Worm (Caenorhabditis elegans) whole organism, L3 larva: ENCODE measurements around the gene ZK856.14.

ENCODE experiments used
- ZK546.5 ChIP-seq: sonication (generic microtip); optimal IDR thresholded peaks from 2 replicates; lab custom pipeline; 2017; ENCODE audit warnings: missing biosample characterization, missing genetic modification characterization
- aly-2 ChIP-seq: fragments of 150-350 bp; optimal IDR thresholded peaks from 2 replicates; lab custom pipeline; 2014; ENCODE audit warnings: missing biosample characterization, missing genetic modification characterization
- ama-1 ChIP-seq: fragments of 150-350 bp; optimal IDR thresholded peaks from 2 replicates; lab custom pipeline; 2018
- ceh-28 ChIP-seq: fragments of 150-350 bp; optimal IDR thresholded peaks from 2 replicates; lab custom pipeline; 2014; ENCODE audit warnings: missing biosample characterization, missing genetic modification reagents, missing genetic modification characterization
- ceh-82 ChIP-seq: fragments of 150-350 bp; optimal IDR thresholded peaks from 2 replicates; lab custom pipeline; 2014; ENCODE audit warnings: missing biosample characterization, missing genetic modification characterization
- daf-12 ChIP-seq: fragments of 150-350 bp; optimal IDR thresholded peaks from 2 replicates; lab custom pipeline; 2014; ENCODE audit warnings: missing biosample characterization, missing genetic modification reagents, missing genetic modification characterization
- egl-27 ChIP-seq: sonication (generic microtip); optimal IDR thresholded peaks from 4 replicates; lab custom pipeline; 2017; ENCODE audit warnings: missing biosample characterization, missing genetic modification reagents, missing genetic modification characterization
- elt-2 ChIP-seq: sonication (generic microtip); optimal IDR thresholded peaks from 2 replicates; lab custom pipeline; 2016; ENCODE audit warnings: missing genetic modification reagents, mild to moderate bottlenecking, missing genetic modification characterization, missing compliant biosample characterization
- eor-1 ChIP-seq, 2 experiments: fragments of 150-350 bp; optimal IDR thresholded peaks; 2 replicates each; lab custom pipeline; 2014 to 2018; ENCODE audit warnings: missing biosample characterization in 2 of 2, missing genetic modification characterization in 2 of 2
- fkh-10 ChIP-seq: sonication (generic microtip); optimal IDR thresholded peaks from 2 replicates; lab custom pipeline; 2017; ENCODE audit warnings: missing biosample characterization, missing genetic modification reagents, missing genetic modification characterization
- fkh-2 ChIP-seq: fragments of 150-350 bp; optimal IDR thresholded peaks from 2 replicates; lab custom pipeline; 2014; ENCODE audit warnings: missing biosample characterization, missing genetic modification reagents, missing genetic modification characterization
- fos-1 ChIP-seq: fragments of 150-350 bp; optimal IDR thresholded peaks from 2 replicates; lab custom pipeline; 2014; ENCODE audit warnings: missing biosample characterization, missing genetic modification characterization
- hmg-11 ChIP-seq: sonication (generic microtip); optimal IDR thresholded peaks from 2 replicates; lab custom pipeline; 2016; ENCODE audit warnings: missing genetic modification characterization, missing compliant biosample characterization
- jun-1 ChIP-seq: fragments of 150-350 bp; optimal IDR thresholded peaks from 2 replicates; lab custom pipeline; 2014; ENCODE audit warnings: missing biosample characterization, missing genetic modification reagents, missing genetic modification characterization
- lin-15B ChIP-seq: fragments of 150-350 bp; optimal IDR thresholded peaks from 2 replicates; lab custom pipeline; 2014; ENCODE audit warnings: missing biosample characterization, missing genetic modification characterization
- lin-39 ChIP-seq: fragments of 150-350 bp; optimal IDR thresholded peaks from 2 replicates; lab custom pipeline; 2018; ENCODE audit warnings: missing biosample characterization, missing genetic modification reagents, missing genetic modification characterization
- lsy-12 ChIP-seq: sonication (generic microtip); optimal IDR thresholded peaks from 2 replicates; lab custom pipeline; 2016; ENCODE audit warnings: mild to moderate bottlenecking, missing genetic modification characterization, missing compliant biosample characterization
- mdl-1 ChIP-seq: fragments of 150-350 bp; optimal IDR thresholded peaks from 2 replicates; lab custom pipeline; 2014; ENCODE audit warnings: missing biosample characterization, missing genetic modification characterization
- nfya-1 ChIP-seq: sonication (generic microtip); optimal IDR thresholded peaks from 2 replicates; lab custom pipeline; 2017; ENCODE audit warnings: missing genetic modification characterization, mild to moderate bottlenecking, missing compliant biosample characterization, antibody characterized with exemption, moderate library complexity; ENCODE audit not compliant: insufficient read depth
- nhr-12 ChIP-seq: fragments of 150-350 bp; optimal IDR thresholded peaks from 2 replicates; lab custom pipeline; 2014; ENCODE audit warnings: missing biosample characterization, missing genetic modification characterization
- nhr-23 ChIP-seq: fragments of 150-350 bp; optimal IDR thresholded peaks from 2 replicates; lab custom pipeline; 2014; ENCODE audit warnings: missing biosample characterization, missing genetic modification reagents, missing genetic modification characterization
- nhr-237 ChIP-seq: fragments of 150-350 bp; optimal IDR thresholded peaks from 2 replicates; lab custom pipeline; 2014; ENCODE audit warnings: missing biosample characterization, missing genetic modification characterization
- nhr-25 ChIP-seq: sonication (generic microtip); optimal IDR thresholded peaks from 2 replicates; lab custom pipeline; 2017; ENCODE audit warnings: missing biosample characterization, missing genetic modification characterization
- nhr-28 ChIP-seq: fragments of 150-350 bp; optimal IDR thresholded peaks from 2 replicates; lab custom pipeline; 2014; ENCODE audit warnings: missing biosample characterization, missing genetic modification characterization
- nhr-43 ChIP-seq: sonication (generic microtip); optimal IDR thresholded peaks from 2 replicates; lab custom pipeline; 2016; ENCODE audit warnings: mild to moderate bottlenecking, missing genetic modification characterization, missing compliant biosample characterization; ENCODE audit not compliant: poor library complexity, severe bottlenecking
- nhr-67 ChIP-seq: fragments of 150-350 bp; optimal IDR thresholded peaks from 2 replicates; lab custom pipeline; 2014; ENCODE audit warnings: missing biosample characterization, missing genetic modification characterization
- nhr-76 ChIP-seq: fragments of 150-350 bp; sonication (generic microtip); optimal IDR thresholded peaks from 5 replicates; lab custom pipeline; 2014; ENCODE audit warnings: missing biosample characterization, missing genetic modification characterization
- nhr-77 ChIP-seq: fragments of 150-350 bp; optimal IDR thresholded peaks from 2 replicates; lab custom pipeline; 2014; ENCODE audit warnings: missing biosample characterization, missing genetic modification characterization
- pha-4 ChIP-seq: fragments of 150-350 bp; optimal IDR thresholded peaks from 2 replicates; lab custom pipeline; 2014; ENCODE audit warnings: missing biosample characterization, missing genetic modification reagents, missing genetic modification characterization
- pqm-1 ChIP-seq: fragments of 150-350 bp; optimal IDR thresholded peaks from 2 replicates; lab custom pipeline; 2017; ENCODE audit warnings: missing biosample characterization, missing genetic modification characterization, inconsistent platforms
- sea-2 ChIP-seq: fragments of 150-350 bp; sonication (generic microtip); optimal IDR thresholded peaks from 4 replicates; lab custom pipeline; 2014; ENCODE audit warnings: missing biosample characterization, missing genetic modification reagents, missing genetic modification characterization
- skn-1 ChIP-seq: fragments of 150-350 bp; optimal IDR thresholded peaks from 2 replicates; lab custom pipeline; 2014; ENCODE audit warnings: missing biosample characterization, missing genetic modification characterization
- snpc-4 ChIP-seq: fragments of 150-350 bp; optimal IDR thresholded peaks from 2 replicates; lab custom pipeline; 2014; ENCODE audit warnings: missing biosample characterization, missing genetic modification characterization
- unc-39 ChIP-seq: sonication (generic microtip); optimal IDR thresholded peaks from 4 replicates; lab custom pipeline; 2017; ENCODE audit warnings: missing biosample characterization, missing genetic modification characterization
- unc-62 ChIP-seq: fragments of 150-350 bp; sonication (generic microtip); optimal IDR thresholded peaks from 4 replicates; lab custom pipeline; 2014; ENCODE audit warnings: missing biosample characterization, missing genetic modification reagents, missing genetic modification characterization
- zag-1 ChIP-seq: fragments of 150-350 bp; optimal IDR thresholded peaks from 2 replicates; lab custom pipeline; 2014; ENCODE audit warnings: missing biosample characterization, missing genetic modification characterization
- ztf-11 ChIP-seq: fragments of 150-350 bp; optimal IDR thresholded peaks from 2 replicates; lab custom pipeline; 2014; ENCODE audit warnings: missing biosample characterization, missing genetic modification characterization
- ztf-4 ChIP-seq: fragments of 150-350 bp; optimal IDR thresholded peaks from 2 replicates; lab custom pipeline; 2014; ENCODE audit warnings: missing biosample characterization, missing genetic modification characterization

The ZK856.14 gene

DNA sequence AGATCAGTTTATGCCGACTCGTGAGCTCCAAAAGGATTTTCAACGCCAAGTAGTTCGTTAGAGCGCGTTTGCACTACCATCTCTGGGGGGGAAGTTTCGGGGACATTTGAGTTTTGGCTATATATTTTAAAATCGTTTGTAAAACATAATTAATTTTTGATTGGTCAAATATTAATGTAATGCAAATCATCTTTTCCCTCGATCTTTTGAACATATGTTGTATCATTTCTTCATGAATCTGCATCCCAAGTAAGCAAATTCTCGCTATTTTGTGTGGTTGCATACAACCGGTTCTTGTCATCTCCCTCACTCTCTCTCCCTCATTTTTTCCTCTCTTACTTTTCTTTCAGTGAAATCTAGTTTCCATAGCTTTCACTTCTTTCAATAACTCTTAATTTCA, 38.7 kb upstream of the ZK856.14 start:
- TF ChIP-seq fkh-10 (no peak), nhr-25 (tag; lab: Kevin White, UChicago) (peak; percentile 85), aly-2 (tag; lab: Kevin White, UChicago) (no peak), nhr-43 (tag; lab: Kevin White, UChicago) (peak; percentile 66), daf-12 (tag; lab: Kevin White, UChicago) (no peak), skn-1 (peak; percentile 69), pha-4 (peak; percentile 73), snpc-4 (tag; lab: Kevin White, UChicago) (peak; percentile 45), nhr-28 (no peak), jun-1 (tag; lab: Kevin White, UChicago) (peak; percentile 10), pqm-1 (tag; lab: Kevin White, UChicago) (peak; percentile 9), elt-2 (tag; lab: Kevin White, UChicago) (peak; percentile 14), nfya-1 (peak; percentile 45), egl-27 (tag; lab: Kevin White, UChicago) (no peak), ZK546.5 (tag; lab: Kevin White, UChicago) (no peak), nhr-23 (tag; lab: Kevin White, UChicago) (peak; percentile 42), fos-1 (tag; lab: Kevin White, UChicago) (no peak), ceh-82 (no peak), lin-15B (tag; lab: Kevin White, UChicago) (peak; percentile 72), nhr-237 (tag; lab: Kevin White, UChicago) (no peak)
- TF ChIP-seq, all 47 proteins: peak for 11

ce11 chrV:10179235-10179634, 37.6 kb upstream of the ZK856.14 start, which contains the start of gene cul-5:
cul-5 (plus strand) TSS chrV:10179535.
- TF ChIP-seq ceh-28 (tag; lab: Kevin White, UChicago) (no peak), lsy-12 (tag; lab: Kevin White, UChicago) (no peak), ama-1 (lab: Kevin White, UChicago) (no peak), pqm-1 (tag; lab: Kevin White, UChicago) (peak; percentile 35), pha-4 (peak; percentile 29), fkh-2 (tag; lab: Kevin White, UChicago) (no peak), skn-1 (no peak), elt-2 (tag; lab: Kevin White, UChicago) (peak; percentile 28), zag-1 (tag; lab: Kevin White, UChicago) (no peak), fos-1 (tag; lab: Kevin White, UChicago) (no peak), unc-62 (GFP tag; lab: Kevin White, UChicago) (no peak)

DNA sequence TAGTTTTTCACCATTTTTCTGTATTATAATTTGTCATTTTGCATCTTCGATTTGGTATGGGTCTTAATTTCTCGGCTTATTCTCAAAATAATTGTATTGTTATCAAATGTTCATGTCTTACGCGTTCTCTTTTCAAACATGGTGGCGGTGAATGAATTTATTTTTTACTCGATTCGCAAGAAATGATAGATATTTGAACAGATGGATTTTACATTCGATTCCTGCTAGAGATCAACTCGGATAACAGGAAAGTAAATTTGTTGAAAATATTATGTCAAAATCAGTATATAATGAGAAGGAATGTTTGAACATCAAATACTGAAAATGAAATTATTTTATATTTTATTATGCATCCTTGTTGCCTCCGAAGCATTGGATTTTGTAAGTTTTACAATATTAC, 33.8 kb upstream of the ZK856.14 start, which contains the start of gene ZK856.4:
ZK856.4 (plus strand) TSS at position 301 of the 400 bp plus-strand sequence.
- TF ChIP-seq mdl-1 (tag; lab: Kevin White, UChicago) (no peak), pqm-1 (tag; lab: Kevin White, UChicago) (no peak), snpc-4 (tag; lab: Kevin White, UChicago) (no peak), zag-1 (tag; lab: Kevin White, UChicago) (no peak), unc-39 (no peak), lin-39 (no peak), hmg-11 (tag; lab: Kevin White, UChicago) (no peak), ztf-11 (tag; lab: Kevin White, UChicago) (no peak), sea-2 (GFP tag; lab: Kevin White, UChicago) (no peak), ceh-28 (tag; lab: Kevin White, UChicago) (no peak), skn-1 (no peak)
- TF ChIP-seq, all 47 proteins: peak for 0

ce11 chrV:10183810-10184209, 33.0 kb upstream of the ZK856.14 start:
- TF ChIP-seq daf-12 (tag; lab: Kevin White, UChicago): no peak
- TF ChIP-seq nhr-28: no peak
- no peak for TF ChIP-seq ama-1 (lab: Kevin White, UChicago)
- no peak for TF ChIP-seq lin-39
- no peak for TF ChIP-seq nhr-12
- no peak for TF ChIP-seq ztf-4 (tag; lab: Kevin White, UChicago)
- TF ChIP-seq unc-62 (GFP tag; lab: Kevin White, UChicago): no peak
- TF ChIP-seq eor-1 (tag; optimal IDR thresholded peaks at IDR 0.05; lab: Kevin White, UChicago): no peak
- TF ChIP-seq aly-2 (tag; lab: Kevin White, UChicago): no peak
- no peak for TF ChIP-seq nhr-67
- no peak for TF ChIP-seq jun-1 (tag; lab: Kevin White, UChicago)
- no peak for TF ChIP-seq nhr-76 (tag; lab: Kevin White, UChicago)
- no peak for TF ChIP-seq nhr-77 (tag; lab: Kevin White, UChicago)
